Fruit fly (Drosophila melanogaster): Measurements from ENCODE around the gene Polr3D.

DNA sequence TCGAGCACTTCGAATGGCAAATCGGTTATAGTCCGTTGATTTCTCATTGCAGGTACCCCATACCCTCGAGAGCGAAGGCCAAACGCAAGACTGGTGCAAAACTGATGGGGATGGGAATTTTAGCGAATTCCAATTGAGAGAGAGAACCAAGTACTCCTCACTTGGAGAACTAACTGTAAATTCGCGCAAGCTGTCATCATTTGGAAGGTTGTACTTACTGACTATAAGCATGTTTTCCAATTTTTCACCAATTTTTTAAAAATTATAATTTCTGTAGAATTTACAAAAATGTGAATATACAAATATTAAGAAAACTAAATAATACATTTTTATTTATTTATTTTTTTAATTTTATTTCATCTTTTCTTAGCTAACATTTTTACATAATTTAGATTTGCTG, 37.4 kb downstream of the Polr3D start, which contains the start of gene CG44005:
- TF ChIP-seq fd96Ca (GFP tag; IDR thresholded peaks at IDR 0.05) (no peak), CG12605 (GFP tag; IDR thresholded peaks at IDR 0.05) (no peak), rn (GFP tag; IDR thresholded peaks at IDR 0.05) (no peak), D1 (tag; optimal IDR thresholded peaks at IDR 0.05) (no peak), CG9948 (tag; optimal IDR thresholded peaks at IDR 0.05) (no peak)
